Worm (Caenorhabditis elegans) whole organism, early embryonic: Measurements from ENCODE around the gene Y40B10A.11.

Source experiments
- B0310.2 ChIP-seq: sonication (generic microtip); optimal IDR thresholded peaks from 2 replicates; lab custom pipeline; 2016; ENCODE audit warnings: mild to moderate bottlenecking, missing genetic modification characterization, missing compliant biosample characterization
- F13C5.2 ChIP-seq: sonication (generic microtip); optimal IDR thresholded peaks from 2 replicates; lab custom pipeline; 2017; ENCODE audit warnings: mild to moderate bottlenecking, missing genetic modification characterization, inconsistent platforms, missing compliant biosample characterization
- ama-1 ChIP-seq: fragments of 150-350 bp; optimal IDR thresholded peaks from 2 replicates; lab custom pipeline; 2014
- ceh-13 ChIP-seq: fragments of 200-800 bp; sonication (Bioruptor generic); optimal IDR thresholded peaks from 2 replicates; lab custom pipeline; 2018; ENCODE audit warnings: mild to moderate bottlenecking, missing genetic modification characterization, missing compliant biosample characterization
- ceh-36 ChIP-seq: sonication (generic microtip); optimal IDR thresholded peaks from 2 replicates; lab custom pipeline; 2016; ENCODE audit warnings: missing genetic modification characterization, inconsistent platforms, missing compliant biosample characterization
- ets-7 ChIP-seq: sonication (generic microtip); optimal IDR thresholded peaks from 2 replicates; lab custom pipeline; 2016; ENCODE audit warnings: missing genotype, missing genetic modification characterization, missing compliant biosample characterization
- flt-1 ChIP-seq: fragments of 200-800 bp; sonication (Bioruptor generic); IDR thresholded peaks from 2 replicates; pipeline ENCODE4 v1.3.6; 2022; ENCODE audit warnings: missing genetic modification characterization, missing compliant biosample characterization
- hmbx-1 ChIP-seq: sonication (generic microtip); optimal IDR thresholded peaks from 2 replicates; lab custom pipeline; 2016; ENCODE audit warnings: mild to moderate bottlenecking, missing genetic modification characterization, missing compliant biosample characterization
- hmg-4 ChIP-seq: fragments of 200-800 bp; sonication (Bioruptor generic); optimal IDR thresholded peaks from 2 replicates; lab custom pipeline; 2018; ENCODE audit warnings: mild to moderate bottlenecking, missing genetic modification characterization, missing compliant biosample characterization
- pes-1 ChIP-seq: fragments of 200-800 bp; sonication (Bioruptor generic); IDR thresholded peaks from 2 replicates; pipeline ENCODE4 v1.3.6; 2022; ENCODE audit warnings: missing genetic modification reagents, missing genetic modification characterization, missing compliant biosample characterization
- sea-1 ChIP-seq: fragments of 200-800 bp; sonication (Bioruptor generic); conservative IDR thresholded peaks from 2 replicates; pipeline ENCODE4 v1.3.6; 2022; ENCODE audit warnings: missing genetic modification characterization, missing compliant biosample characterization
- tbx-11 ChIP-seq: fragments of 200-800 bp; sonication (Bioruptor generic); IDR thresholded peaks from 2 replicates; pipeline ENCODE4 v1.3.6; 2022; ENCODE audit warnings: missing genetic modification characterization, missing compliant biosample characterization
- tbx-37 ChIP-seq: fragments of 200-800 bp; sonication (Bioruptor generic); conservative IDR thresholded peaks from 2 replicates; pipeline ENCODE4 v1.3.6; 2022; ENCODE audit warnings: missing genetic modification reagents, missing genetic modification characterization, missing compliant biosample characterization
- tra-4 ChIP-seq: sonication (generic microtip); optimal IDR thresholded peaks from 2 replicates; lab custom pipeline; 2017; ENCODE audit warnings: missing genetic modification characterization, missing compliant biosample characterization

- TF ChIP-seq tbx-11 (no peak), flt-1 (no peak), sea-1 (GFP tag; lab: Robert Waterston, UW) (no peak), ceh-13 (no peak), ama-1 (lab: Kevin White, UChicago) (no peak), ets-7 (tag; lab: Kevin White, UChicago) (no peak), B0310.2 (tag; lab: Kevin White, UChicago) (no peak), tra-4 (tag; lab: Kevin White, UChicago) (no peak), hmg-4 (GFP tag; lab: Kevin White, UChicago) (no peak), hmbx-1 (tag; lab: Kevin White, UChicago) (no peak), F13C5.2 (tag; lab: Kevin White, UChicago) (no peak), tbx-37 (GFP tag; lab: Robert Waterston, UW) (no peak), pes-1 (GFP tag; lab: Robert Waterston, UW) (no peak), ceh-36 (tag; lab: Kevin White, UChicago) (no peak)
Observed at ce11 chrV:2004229-2004628, 47.2 kb downstream of the Y40B10A.11 start, which contains the start of gene clec-206.
